Worm (Caenorhabditis elegans) whole organism, midembryonic: ENCODE data around the gene gst-30.

ENCODE experiments used
- cog-1 ChIP-seq: sonication (generic microtip); optimal IDR thresholded peaks from 2 replicates; lab custom pipeline; 2016; ENCODE audit warnings: missing genetic modification characterization, missing compliant biosample characterization
- flt-1 ChIP-seq: fragments of 200-800 bp; sonication (Bioruptor generic); IDR thresholded peaks from 2 replicates; pipeline ENCODE4 v1.3.6; 2022; ENCODE audit warnings: missing genetic modification characterization, missing compliant biosample characterization
- klf-2 ChIP-seq: fragments of 200-800 bp; sonication (Bioruptor generic); conservative IDR thresholded peaks from 2 replicates; pipeline ENCODE4 v1.3.6; 2022; ENCODE audit warnings: missing genetic modification reagents, missing genetic modification characterization, missing compliant biosample characterization
- med-1 ChIP-seq: sonication (generic microtip); optimal IDR thresholded peaks from 2 replicates; lab custom pipeline; 2017; ENCODE audit warnings: missing genetic modification characterization, mild to moderate bottlenecking, missing compliant biosample characterization, antibody characterized with exemption, missing genetic modification reagents; ENCODE audit not compliant: insufficient read depth
- ref-1 ChIP-seq: fragments of 200-800 bp; sonication (Bioruptor generic); conservative IDR thresholded peaks from 2 replicates; pipeline ENCODE4 v1.3.6; 2022; ENCODE audit warnings: missing genetic modification reagents, missing genetic modification characterization, missing compliant biosample characterization
- ztf-23 ChIP-seq: fragments of 200-800 bp; sonication (Bioruptor generic); IDR thresholded peaks from 2 replicates; pipeline ENCODE4 v1.3.6; 2022; ENCODE audit warnings: missing genetic modification reagents, missing genetic modification characterization, missing compliant biosample characterization

- no peak for TF ChIP-seq med-1 (GFP tag; lab: Kevin White, UChicago)
- no peak for TF ChIP-seq flt-1 (GFP tag; lab: Robert Waterston, UW)
- 0 out of 2 replicates have a peak, but pooled peaks have one; percentile 15 for TF ChIP-seq ztf-23 (GFP tag; lab: Robert Waterston, UW)
- no peak for TF ChIP-seq klf-2 (GFP tag; lab: Robert Waterston, UW)
- no peak for TF ChIP-seq ref-1 (GFP tag; lab: Robert Waterston, UW)
- TF ChIP-seq cog-1 (tag; lab: Kevin White, UChicago) = no peak
Observed at ce11 chrII:4948118-4948517, 13.3 kb upstream of the gst-30 start.
